Worm (Caenorhabditis elegans) whole organism, mixed stage, embryonic: ENCODE data around the gene T12A7.9.

Experiments used
- nhr-12 ChIP-seq: fragments of 150-350 bp; optimal IDR thresholded peaks from 2 replicates; lab custom pipeline; 2014; ENCODE audit warnings: missing biosample characterization, missing genetic modification characterization
- pha-4 ChIP-seq: fragments of 150-350 bp; optimal IDR thresholded peaks from 2 replicates; lab custom pipeline; 2018; ENCODE audit warnings: missing biosample characterization, missing genetic modification reagents, missing genetic modification characterization

DNA sequence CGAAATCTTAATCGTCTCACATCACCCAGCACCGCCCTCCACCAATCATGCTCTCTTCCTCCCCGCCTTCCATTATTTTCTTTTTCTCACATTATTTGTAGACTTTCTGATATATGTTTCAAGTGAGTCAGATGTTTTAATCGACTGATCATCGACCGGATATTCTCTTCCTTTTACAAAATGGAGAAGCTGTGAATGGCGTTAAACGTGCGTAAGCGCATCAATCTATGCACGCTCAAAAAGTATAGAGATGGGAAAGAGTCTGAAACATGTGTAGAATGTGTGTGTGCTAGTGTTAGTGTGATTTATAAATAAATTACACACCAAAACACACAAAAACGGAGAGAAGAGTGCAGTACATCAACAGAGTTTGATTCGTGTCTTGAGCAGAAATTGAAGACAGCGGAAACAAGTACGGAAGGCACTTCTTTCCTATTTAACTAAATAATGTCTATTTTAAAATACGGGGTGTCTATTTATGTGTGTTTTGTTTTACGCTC is 21.2 kb upstream of the T12A7.9 start:
- TF ChIP-seq pha-4 (tag; lab: Kevin White, UChicago) (no peak), nhr-12 (tag; lab: Kevin White, UChicago) (no peak)
